Worm (Caenorhabditis elegans) whole organism, L3 larva: ENCODE measurements around the gene cyp-29A2.

Experiments
- ZK546.5 ChIP-seq: sonication (generic microtip); optimal IDR thresholded peaks from 2 replicates; lab custom pipeline; 2017; ENCODE audit warnings: missing biosample characterization, missing genetic modification characterization
- ama-1 ChIP-seq: fragments of 150-350 bp; optimal IDR thresholded peaks from 2 replicates; lab custom pipeline; 2018
- elt-3 ChIP-seq, 3 experiments: fragments of 150-350 bp in 1 of 3; sonication (generic microtip) in 2 of 3; optimal IDR thresholded peaks; 2 replicates in 2 of 3; 4 replicates in 1 of 3; lab custom pipeline; 2014 to 2017; ENCODE audit warnings: missing biosample characterization in 3 of 3, missing genetic modification characterization in 3 of 3
- lin-39 ChIP-seq: fragments of 150-350 bp; optimal IDR thresholded peaks from 2 replicates; lab custom pipeline; 2018; ENCODE audit warnings: missing biosample characterization, missing genetic modification reagents, missing genetic modification characterization
- nhr-12 ChIP-seq: fragments of 150-350 bp; optimal IDR thresholded peaks from 2 replicates; lab custom pipeline; 2014; ENCODE audit warnings: missing biosample characterization, missing genetic modification characterization
- nhr-23 ChIP-seq: fragments of 150-350 bp; optimal IDR thresholded peaks from 2 replicates; lab custom pipeline; 2014; ENCODE audit warnings: missing biosample characterization, missing genetic modification reagents, missing genetic modification characterization
- sea-2 ChIP-seq: fragments of 150-350 bp; sonication (generic microtip); optimal IDR thresholded peaks from 4 replicates; lab custom pipeline; 2014; ENCODE audit warnings: missing biosample characterization, missing genetic modification reagents, missing genetic modification characterization
- snpc-4 ChIP-seq: fragments of 150-350 bp; optimal IDR thresholded peaks from 2 replicates; lab custom pipeline; 2014; ENCODE audit warnings: missing biosample characterization, missing genetic modification characterization
- unc-39 ChIP-seq: sonication (generic microtip); optimal IDR thresholded peaks from 4 replicates; lab custom pipeline; 2017; ENCODE audit warnings: missing biosample characterization, missing genetic modification characterization

ce11 chrV:11245029-11245428, 27.6 kb downstream of the cyp-29A2 start:
- TF ChIP-seq ama-1 (lab: Kevin White, UChicago) (no peak), unc-39 (tag; lab: Kevin White, UChicago) (no peak), elt-3 (tag; optimal IDR thresholded peaks at IDR 0.05; lab: Kevin White, UChicago) (no peak), snpc-4 (tag; lab: Kevin White, UChicago) (no peak), lin-39 (tag; lab: Kevin White, UChicago) (no peak), nhr-12 (tag; lab: Kevin White, UChicago) (no peak), nhr-23 (tag; lab: Kevin White, UChicago) (no peak), sea-2 (GFP tag; lab: Kevin White, UChicago) (no peak), ZK546.5 (no peak)
